Fruit fly (Drosophila melanogaster): ENCODE results near the gene CG32720.

The CG32720 gene

dm6 chrX:7569708-7570107, 32.9 kb upstream of the CG32720 start:
- TF ChIP-seq CG8301 (tag; optimal IDR thresholded peaks at IDR 0.05) (no peak), fd96Ca (GFP tag; IDR thresholded peaks at IDR 0.05) (no peak), Ets98B (GFP tag; IDR thresholded peaks at IDR 0.05) (no peak), EcR (GFP tag; optimal IDR thresholded peaks at IDR 0.05) (no peak), CG9948 (tag; optimal IDR thresholded peaks at IDR 0.05) (no peak), Pif1A (GFP tag; optimal IDR thresholded peaks at IDR 0.05) (no peak), Snoo (tag; optimal IDR thresholded peaks at IDR 0.05) (no peak), D1 (tag; optimal IDR thresholded peaks at IDR 0.05) (no peak), CG34367 (tag; optimal IDR thresholded peaks at IDR 0.05) (no peak), CG12605 (GFP tag; IDR thresholded peaks at IDR 0.05) (no peak), CG13204 (GFP tag; optimal IDR thresholded peaks at IDR 0.05) (no peak), CG14655 (GFP tag; optimal IDR thresholded peaks at IDR 0.05) (no peak), CG4496 (GFP tag; IDR thresholded peaks at IDR 0.05) (no peak), CG8159 (tag; optimal IDR thresholded peaks at IDR 0.05) (no peak), gl (tag; optimal IDR thresholded peaks at IDR 0.05) (no peak), rn (GFP tag; IDR thresholded peaks at IDR 0.05) (no peak), CG17806 (tag; optimal IDR thresholded peaks at IDR 0.05) (no peak)

- TF ChIP-seq CG10348 (GFP tag; IDR thresholded peaks at IDR 0.05) (no peak), CG4496 (GFP tag; IDR thresholded peaks at IDR 0.05) (no peak), fd96Ca (GFP tag; IDR thresholded peaks at IDR 0.05) (no peak)
These were observed 31.6 kb upstream of the CG32720 start for dm6 chrX:7568320-7568719.

- TF ChIP-seq fd96Ca (GFP tag; IDR thresholded peaks at IDR 0.05): no peak
- no peak for TF ChIP-seq CG15710 (tag; optimal IDR thresholded peaks at IDR 0.05)
- no peak for TF ChIP-seq CG9948 (tag; optimal IDR thresholded peaks at IDR 0.05)
- TF ChIP-seq CG34367 (tag; optimal IDR thresholded peaks at IDR 0.05): no peak
- no peak for TF ChIP-seq CG8159 (tag; optimal IDR thresholded peaks at IDR 0.05)
- TF ChIP-seq Ets98B (GFP tag; IDR thresholded peaks at IDR 0.05): no peak
- TF ChIP-seq CG10348 (GFP tag; IDR thresholded peaks at IDR 0.05): no peak
- TF ChIP-seq gl (tag; optimal IDR thresholded peaks at IDR 0.05): no peak
- TF ChIP-seq CG14655 (GFP tag; optimal IDR thresholded peaks at IDR 0.05): no peak
- TF ChIP-seq CG12605 (GFP tag; IDR thresholded peaks at IDR 0.05): no peak
- TF ChIP-seq Pif1B (GFP tag; optimal IDR thresholded peaks at IDR 0.05): no peak
- TF ChIP-seq Snoo (tag; optimal IDR thresholded peaks at IDR 0.05): no peak
- TF ChIP-seq CG17806 (tag; optimal IDR thresholded peaks at IDR 0.05): no peak
- TF ChIP-seq Pif1A (GFP tag; optimal IDR thresholded peaks at IDR 0.05): no peak
- no peak for TF ChIP-seq EcR (GFP tag; optimal IDR thresholded peaks at IDR 0.05)
- no peak for TF ChIP-seq CG32121 (GFP tag; IDR thresholded peaks at IDR 0.05)
These were observed 25.9 kb upstream of the CG32720 start for dm6 chrX:7562622-7563021.

- TF ChIP-seq CG8159 (tag; optimal IDR thresholded peaks at IDR 0.05): peak; percentile 20
- TF ChIP-seq CG17806 (tag; optimal IDR thresholded peaks at IDR 0.05): no peak
- TF ChIP-seq CG15710 (tag; optimal IDR thresholded peaks at IDR 0.05): peak; percentile 2
These were observed 24.0 kb upstream of the CG32720 start for dm6 chrX:7560720-7561119.

- TF ChIP-seq CG14655 (GFP tag; optimal IDR thresholded peaks at IDR 0.05) (peak; percentile 38), CG13204 (GFP tag; optimal IDR thresholded peaks at IDR 0.05) (no peak), gl (tag; optimal IDR thresholded peaks at IDR 0.05) (no peak), CG10348 (GFP tag; IDR thresholded peaks at IDR 0.05) (no peak), Snoo (tag; optimal IDR thresholded peaks at IDR 0.05) (no peak), CG9948 (tag; optimal IDR thresholded peaks at IDR 0.05) (peak; percentile 9), CG32121 (GFP tag; IDR thresholded peaks at IDR 0.05) (no peak), rn (GFP tag; IDR thresholded peaks at IDR 0.05) (no peak), Pif1A (GFP tag; optimal IDR thresholded peaks at IDR 0.05) (no peak), EcR (GFP tag; optimal IDR thresholded peaks at IDR 0.05) (no peak), CG4496 (GFP tag; IDR thresholded peaks at IDR 0.05) (no peak), CG17806 (tag; optimal IDR thresholded peaks at IDR 0.05) (peak; percentile 38), CG8159 (tag; optimal IDR thresholded peaks at IDR 0.05) (peak; percentile 41), CG12605 (GFP tag; IDR thresholded peaks at IDR 0.05) (no peak), CG8301 (tag; optimal IDR thresholded peaks at IDR 0.05) (peak; percentile 17), Ets98B (GFP tag; IDR thresholded peaks at IDR 0.05) (no peak), D1 (tag; optimal IDR thresholded peaks at IDR 0.05) (no peak), CG34367 (tag; optimal IDR thresholded peaks at IDR 0.05) (no peak), CG15710 (tag; optimal IDR thresholded peaks at IDR 0.05) (no peak), fd96Ca (GFP tag; IDR thresholded peaks at IDR 0.05) (no peak), Pif1B (GFP tag; optimal IDR thresholded peaks at IDR 0.05) (no peak)
These were observed 23.2 kb upstream of the CG32720 start for dm6 chrX:7559913-7560312.

dm6 chrX:7558646-7559045, 21.9 kb upstream of the CG32720 start:
- TF ChIP-seq gl (tag; optimal IDR thresholded peaks at IDR 0.05) (peak; percentile 19), CG4496 (GFP tag; IDR thresholded peaks at IDR 0.05) (no peak), CG8159 (tag; optimal IDR thresholded peaks at IDR 0.05) (peak; percentile 72), Snoo (tag; optimal IDR thresholded peaks at IDR 0.05) (peak; percentile 31), CG34367 (tag; optimal IDR thresholded peaks at IDR 0.05) (peak; percentile 51), Pif1B (GFP tag; optimal IDR thresholded peaks at IDR 0.05) (peak; percentile 1), CG15710 (tag; optimal IDR thresholded peaks at IDR 0.05) (peak; percentile 53), Pif1A (GFP tag; optimal IDR thresholded peaks at IDR 0.05) (peak; percentile 35), CG9948 (tag; optimal IDR thresholded peaks at IDR 0.05) (peak; percentile 65), D1 (tag; optimal IDR thresholded peaks at IDR 0.05) (no peak), CG17806 (tag; optimal IDR thresholded peaks at IDR 0.05) (peak; percentile 72), CG8301 (tag; optimal IDR thresholded peaks at IDR 0.05) (peak; percentile 34), CG14655 (GFP tag; optimal IDR thresholded peaks at IDR 0.05) (peak; percentile 47), CG32121 (GFP tag; IDR thresholded peaks at IDR 0.05) (no peak)
